Worm (Caenorhabditis elegans): ENCODE data around the gene clc-31.

ce11 chrII:332419-332818 lies 7.9 kb upstream of the clc-31 start, which contains the start of gene cbn-1:
- TF ChIP-seq lin-13 (GFP tag; optimal IDR thresholded peaks at IDR 0.05) (no peak), ceh-16 (tag; optimal IDR thresholded peaks at IDR 0.05) (no peak), ztf-1 (GFP tag; conservative IDR thresholded peaks at IDR 0.05) (no peak), nhr-11 (tag; optimal IDR thresholded peaks at IDR 0.05) (no peak), nhr-23 (tag; optimal IDR thresholded peaks at IDR 0.05) (no peak)
